Fruit fly (Drosophila melanogaster) whole organism, embryonic: ENCODE results near the gene Ilp5.

ENCODE experiments used
- Antp ChIP-seq: fragments of 200-800 bp; sonication (Bioruptor generic); optimal IDR thresholded peaks from 3 replicates; lab custom pipeline; 2016; ENCODE audit warnings: missing biosample characterization, missing genetic modification characterization
- BEAF-32 ChIP-seq: fragments of 200-800 bp; sonication (Bioruptor generic); optimal IDR thresholded peaks from 3 replicates; lab custom pipeline; 2017; ENCODE audit warnings: missing biosample characterization, missing genetic modification characterization, mild to moderate bottlenecking, moderate library complexity, missing genetic modification reagents
- CG10321 ChIP-seq: fragments of 200-800 bp; sonication (Bioruptor generic); IDR thresholded peaks from 2 replicates; pipeline ENCODE4 v1.3.6; 2022; ENCODE audit warnings: missing biosample characterization, missing genetic modification characterization
- CG13894 ChIP-seq: fragments of 200-800 bp; sonication (Bioruptor generic); optimal IDR thresholded peaks from 3 replicates; lab custom pipeline; 2018; ENCODE audit warnings: missing biosample characterization, mild to moderate bottlenecking, missing genetic modification characterization, moderate library complexity
- CG14441 ChIP-seq: fragments of 200-800 bp; sonication (Bioruptor generic); IDR thresholded peaks from 2 replicates; pipeline ENCODE4 v1.3.6; 2022; ENCODE audit warnings: missing biosample characterization, missing genetic modification characterization
- CG14667 ChIP-seq: fragments of 200-800 bp; sonication (Bioruptor generic); IDR thresholded peaks from 2 replicates; pipeline ENCODE4 v1.3.6; 2022; ENCODE audit warnings: missing biosample characterization, missing genetic modification characterization
- CG15011 ChIP-seq: fragments of 200-800 bp; sonication (Bioruptor generic); optimal IDR thresholded peaks from 3 replicates; lab custom pipeline; 2018; ENCODE audit warnings: missing biosample characterization, mild to moderate bottlenecking, missing genetic modification characterization
- CG2678 ChIP-seq: fragments of 200-800 bp; sonication (Bioruptor generic); optimal IDR thresholded peaks from 3 replicates; lab custom pipeline; 2019; ENCODE audit warnings: missing biosample characterization, mild to moderate bottlenecking, missing genetic modification characterization, moderate library complexity
- CG34422 ChIP-seq: fragments of 200-800 bp; sonication (Bioruptor generic); IDR thresholded peaks from 3 replicates; pipeline ENCODE4 v1.3.6; 2022; ENCODE audit warnings: missing biosample characterization, missing genetic modification characterization
- CG4360 ChIP-seq: fragments of 200-800 bp; sonication (Bioruptor generic); IDR thresholded peaks from 2 replicates; pipeline ENCODE4 v1.3.6; 2022; ENCODE audit warnings: missing biosample characterization, missing genetic modification characterization
- CG4707 ChIP-seq: fragments of 200-800 bp; sonication (Bioruptor generic); optimal IDR thresholded peaks from 2 replicates; lab custom pipeline; 2018; ENCODE audit warnings: missing biosample characterization, mild to moderate bottlenecking, missing genetic modification characterization, moderate library complexity
- CG9797 ChIP-seq: fragments of 200-800 bp; sonication (Bioruptor generic); optimal IDR thresholded peaks from 3 replicates; lab custom pipeline; 2018; ENCODE audit warnings: missing biosample characterization, mild to moderate bottlenecking, missing genetic modification characterization
- D19B ChIP-seq: fragments of 200-800 bp; sonication (Bioruptor generic); optimal IDR thresholded peaks from 2 replicates; lab custom pipeline; 2017; ENCODE audit warnings: missing biosample characterization, mild to moderate bottlenecking, missing genetic modification characterization
- Deaf1 ChIP-seq: fragments of 200-800 bp; optimal IDR thresholded peaks from 3 replicates; lab custom pipeline; 2019; ENCODE audit warnings: missing biosample characterization, mild to moderate bottlenecking, missing genetic modification characterization, moderate library complexity
- Dref ChIP-seq: fragments of 200-800 bp; sonication (Bioruptor generic); IDR thresholded peaks from 2 replicates; pipeline ENCODE4 v1.3.6; 2022; ENCODE audit warnings: missing biosample characterization, missing genetic modification characterization
- E2f2 ChIP-seq: fragments of 200-800 bp; sonication (Bioruptor generic); IDR thresholded peaks from 2 replicates; pipeline ENCODE4 v1.3.6; 2022; ENCODE audit warnings: missing biosample characterization, missing genetic modification characterization
- Ets97D ChIP-seq: fragments of 200-800 bp; sonication (Bioruptor generic); optimal IDR thresholded peaks from 3 replicates; lab custom pipeline; 2016; ENCODE audit warnings: missing biosample characterization, missing genetic modification characterization
- Fer2 ChIP-seq: fragments of 200-800 bp; sonication (Bioruptor generic); optimal IDR thresholded peaks from 2 replicates; lab custom pipeline; 2018; ENCODE audit warnings: missing biosample characterization, mild to moderate bottlenecking, missing genetic modification characterization, moderate library complexity
- HLH3B ChIP-seq: fragments of 200-800 bp; sonication (Bioruptor generic); IDR thresholded peaks from 2 replicates; pipeline ENCODE4 v1.3.6; 2022; ENCODE audit warnings: missing biosample characterization, missing genetic modification characterization
- Lhr ChIP-seq: fragments of 200-800 bp; sonication (Bioruptor generic); optimal IDR thresholded peaks from 3 replicates; lab custom pipeline; 2017; ENCODE audit warnings: mild to moderate bottlenecking, missing biosample characterization, missing genetic modification reagents, missing genetic modification characterization
- MBD-R2 ChIP-seq: fragments of 200-800 bp; sonication (Bioruptor generic); IDR thresholded peaks from 2 replicates; pipeline ENCODE4 v1.3.6; 2022; ENCODE audit warnings: missing biosample characterization, missing genetic modification characterization
- MTF-1 ChIP-seq: fragments of 200-800 bp; sonication (Bioruptor generic); optimal IDR thresholded peaks from 2 replicates; lab custom pipeline; 2018; ENCODE audit warnings: missing biosample characterization, mild to moderate bottlenecking, missing genetic modification characterization, borderline replicate concordance
- Mad ChIP-seq: fragments of 200-800 bp; sonication (Bioruptor generic); optimal IDR thresholded peaks from 2 replicates; lab custom pipeline; 2016; ENCODE audit warnings: missing biosample characterization, missing genetic modification characterization
- Oaz ChIP-seq: fragments of 200-800 bp; sonication (Bioruptor generic); IDR thresholded peaks from 2 replicates; pipeline ENCODE4 v1.3.6; 2022; ENCODE audit warnings: missing biosample characterization, missing genetic modification characterization
- Oli ChIP-seq: fragments of 200-800 bp; sonication (Bioruptor generic); optimal IDR thresholded peaks from 2 replicates; lab custom pipeline; 2018; ENCODE audit warnings: missing biosample characterization, mild to moderate bottlenecking, missing genetic modification characterization, moderate library complexity
- al ChIP-seq: fragments of 200-800 bp; sonication (Bioruptor generic); IDR thresholded peaks from 2 replicates; pipeline ENCODE4 v1.3.6; 2022; ENCODE audit warnings: missing biosample characterization, missing genetic modification characterization
- br ChIP-seq: fragments of >200 bp; optimal IDR thresholded peaks from 2 replicates; lab custom pipeline; 2017
- chif ChIP-seq, 2 experiments: fragments of 200-800 bp; sonication (Bioruptor generic); optimal IDR thresholded peaks; 3 replicates each; lab custom pipeline; 2016; ENCODE audit warnings: missing biosample characterization in 2 of 2, missing genetic modification characterization in 2 of 2
- da ChIP-seq: fragments of 200-800 bp; sonication (Bioruptor generic); optimal IDR thresholded peaks from 2 replicates; lab custom pipeline; 2016; ENCODE audit warnings: missing biosample characterization, missing genetic modification characterization
- dan ChIP-seq: fragments of 200-800 bp; sonication (Bioruptor generic); IDR thresholded peaks from 2 replicates; pipeline ENCODE4 v1.3.6; 2022; ENCODE audit warnings: missing biosample characterization, missing genetic modification characterization
- dysf ChIP-seq: fragments of 200-800 bp; sonication (Bioruptor generic); IDR thresholded peaks from 3 replicates; pipeline ENCODE4 v1.3.6; 2022; ENCODE audit warnings: missing biosample characterization, missing genetic modification characterization
- ems ChIP-seq: fragments of 200-800 bp; sonication (Bioruptor generic); optimal IDR thresholded peaks from 3 replicates; lab custom pipeline; 2016; ENCODE audit warnings: missing biosample characterization, missing genetic modification characterization
- en ChIP-seq: fragments of 200-800 bp; sonication (Bioruptor generic); optimal IDR thresholded peaks from 2 replicates; lab custom pipeline; 2016; ENCODE audit warnings: missing biosample characterization, missing genetic modification characterization
- esg ChIP-seq: fragments of 200-800 bp; sonication (Bioruptor generic); conservative IDR thresholded peaks from 2 replicates; pipeline ENCODE4 v1.3.6; 2022; ENCODE audit warnings: missing biosample characterization, missing genetic modification characterization
- fd102C ChIP-seq: fragments of 200-800 bp; sonication (Bioruptor generic); optimal IDR thresholded peaks from 2 replicates; lab custom pipeline; 2018; ENCODE audit warnings: missing biosample characterization, mild to moderate bottlenecking, missing genetic modification characterization, moderate library complexity
- gro ChIP-seq: fragments of 200-800 bp; sonication (Bioruptor generic); optimal IDR thresholded peaks from 2 replicates; lab custom pipeline; 2016; ENCODE audit warnings: missing biosample characterization, missing genetic modification characterization
- klu ChIP-seq: fragments of 200-800 bp; sonication (Bioruptor generic); IDR thresholded peaks from 2 replicates; pipeline ENCODE4 v1.3.6; 2022; ENCODE audit warnings: missing biosample characterization, missing genetic modification characterization
- maf-S ChIP-seq: fragments of 200-800 bp; sonication (Bioruptor generic); optimal IDR thresholded peaks from 2 replicates; lab custom pipeline; 2016; ENCODE audit warnings: missing biosample characterization, missing genetic modification characterization
- mirr ChIP-seq: fragments of 200-800 bp; sonication (Bioruptor generic); optimal IDR thresholded peaks from 3 replicates; lab custom pipeline; 2018; ENCODE audit warnings: missing biosample characterization, mild to moderate bottlenecking, missing genetic modification characterization
- pan ChIP-seq, 4 experiments: fragments of >200 bp in 3 of 4; fragments of 200-800 bp in 1 of 4; sonication (Bioruptor generic) in 1 of 4; optimal IDR thresholded peaks in 3 of 4; IDR thresholded peaks in 1 of 4; 2 replicates each; pipeline versions ENCODE4 v1.3.6 to Lab custom; 2017 to 2022; ENCODE audit warnings: missing biosample characterization in 2 of 4, missing genetic modification characterization in 2 of 4, mixed read lengths in 1 of 4
- pros ChIP-seq: fragments of 200-800 bp; sonication (Bioruptor generic); optimal IDR thresholded peaks from 3 replicates; lab custom pipeline; 2019; ENCODE audit warnings: missing biosample characterization, mild to moderate bottlenecking, missing genetic modification characterization, moderate library complexity
- salm ChIP-seq: fragments of 200-800 bp; sonication (Bioruptor generic); optimal IDR thresholded peaks from 2 replicates; lab custom pipeline; 2018; ENCODE audit warnings: missing biosample characterization, mild to moderate bottlenecking, missing genetic modification characterization
- scrt ChIP-seq: fragments of 200-800 bp; sonication (Bioruptor generic); optimal IDR thresholded peaks from 2 replicates; lab custom pipeline; 2018; ENCODE audit warnings: missing biosample characterization, mild to moderate bottlenecking, missing genetic modification characterization, moderate library complexity
- sens ChIP-seq: fragments of 200-800 bp; sonication (Bioruptor generic); peaks from one replicate; lab custom pipeline; 2016; ENCODE audit warnings: missing biosample characterization, missing genetic modification characterization
- seq ChIP-seq: fragments of 200-800 bp; sonication (Bioruptor generic); IDR thresholded peaks from 2 replicates; pipeline ENCODE4 v1.3.6; 2022; ENCODE audit warnings: missing biosample characterization, missing genetic modification characterization
- sisA ChIP-seq: fragments of 200-800 bp; sonication (Bioruptor generic); IDR thresholded peaks from 2 replicates; pipeline ENCODE4 v1.3.6; 2022; ENCODE audit warnings: missing biosample characterization, missing genetic modification characterization
- stc ChIP-seq: fragments of 200-800 bp; sonication (Bioruptor generic); IDR thresholded peaks from 2 replicates; pipeline ENCODE4 v1.3.6; 2022; ENCODE audit warnings: missing biosample characterization, missing genetic modification characterization
- sug ChIP-seq: fragments of 200-800 bp; optimal IDR thresholded peaks from 2 replicates; lab custom pipeline; 2019; ENCODE audit warnings: missing biosample characterization, mild to moderate bottlenecking, missing genetic modification characterization, moderate library complexity
- tx ChIP-seq: fragments of 200-800 bp; sonication (Bioruptor generic); optimal IDR thresholded peaks from 2 replicates; lab custom pipeline; 2016; ENCODE audit warnings: missing biosample characterization, missing genetic modification characterization
- unpg ChIP-seq: fragments of 200-800 bp; sonication (Bioruptor generic); optimal IDR thresholded peaks from 3 replicates; lab custom pipeline; 2018; ENCODE audit warnings: missing biosample characterization, mild to moderate bottlenecking, missing genetic modification characterization, moderate library complexity
- vvl ChIP-seq: fragments of 200-800 bp; sonication (Bioruptor generic); IDR thresholded peaks from 2 replicates; pipeline ENCODE4 v1.3.6; 2022; ENCODE audit warnings: missing biosample characterization, missing genetic modification characterization
- yki ChIP-seq: fragments of >200 bp; optimal IDR thresholded peaks from 3 replicates; lab custom pipeline; 2018

The Ilp5 gene

dm6 chr3L:9853895-9854470, 30.3 kb upstream of the Ilp5 start (continued):
- no peak for TF ChIP-seq CG13894 (tag; lab: Kevin White, UChicago)
- TF ChIP-seq sisA, result no peak
- TF ChIP-seq MTF-1 (GFP tag; lab: Kevin White, UChicago), result no peak
- no peak for TF ChIP-seq ems (GFP tag; lab: Kevin White, UChicago)
- TF ChIP-seq sug (tag; lab: Kevin White, UChicago), result peak; percentile 80
- peak; percentile 62 for TF ChIP-seq vvl (GFP tag; lab: Robert Waterston, UW)
- TF ChIP-seq Mad, result no peak
- TF ChIP-seq E2f2 (GFP tag; lab: Robert Waterston, UW), result no peak
- TF ChIP-seq MBD-R2, result no peak
- TF ChIP-seq Antp (GFP tag; lab: Kevin White, UChicago), result no peak
- peak; percentile 86 for TF ChIP-seq CG10321 (GFP tag; lab: Robert Waterston, UW)
- no peak for TF ChIP-seq Lhr
- TF ChIP-seq Fer2, result no peak
- no peak for TF ChIP-seq CG15011 (GFP tag; lab: Kevin White, UChicago)
- no peak for TF ChIP-seq CG14667 (GFP tag; lab: Robert Waterston, UW)
- no peak for TF ChIP-seq CG14441 (GFP tag; lab: Robert Waterston, UW)
- TF ChIP-seq BEAF-32 (GFP tag; lab: Kevin White, UChicago), result no peak
- no peak for TF ChIP-seq unpg (GFP tag; lab: Kevin White, UChicago)
- no peak for TF ChIP-seq CG9797 (GFP tag; lab: Kevin White, UChicago)
- no peak for TF ChIP-seq mirr (GFP tag; lab: Kevin White, UChicago)
- TF ChIP-seq scrt (GFP tag; lab: Kevin White, UChicago), result peak; percentile 88
- TF ChIP-seq gro (GFP tag; lab: Kevin White, UChicago), result peak; percentile 3
- no peak for TF ChIP-seq sens (GFP tag; lab: Kevin White, UChicago)
- TF ChIP-seq Dref (GFP tag; lab: Robert Waterston, UW), result 0 out of 2 replicates have a peak, but pooled peaks have one; percentile 7
- peak; percentile 84 for TF ChIP-seq CG4360 (GFP tag; lab: Robert Waterston, UW)
- no peak for TF ChIP-seq seq (GFP tag; lab: Robert Waterston, UW)
- peak; percentile 82 for TF ChIP-seq pros
- no peak for TF ChIP-seq CG4707 (GFP tag; lab: Kevin White, UChicago)
- TF ChIP-seq chif (GFP tag; optimal IDR thresholded peaks at IDR 0.05; lab: Kevin White, UChicago), result no peak
- TF ChIP-seq D19B (GFP tag; lab: Kevin White, UChicago), result no peak
- no peak for TF ChIP-seq pan (optimal IDR thresholded peaks at IDR 0.05; lab: Kevin White, UChicago)
- TF ChIP-seq pan (GFP tag; optimal IDR thresholded peaks at IDR 0.05 in 1 of 2, IDR thresholded peaks at IDR 0.05 in 1 of 2), result peak in 1 of 2 experiments; percentile 13
- peak; percentile 84; the same call in 2 of the 3 replicates for TF ChIP-seq CG34422
- TF ChIP-seq al (GFP tag; lab: Robert Waterston, UW), result no peak
- no peak for TF ChIP-seq dan (GFP tag; lab: Robert Waterston, UW)
- no peak for TF ChIP-seq en (GFP tag; lab: Kevin White, UChicago)
- no peak for TF ChIP-seq HLH3B
- no peak for TF ChIP-seq esg (GFP tag; lab: Robert Waterston, UW)
- no peak for TF ChIP-seq tx
- TF ChIP-seq yki (lab: Kevin White, UChicago), result no peak
- peak; percentile 7 for TF ChIP-seq CG2678
- TF ChIP-seq stc (GFP tag; lab: Robert Waterston, UW), result no peak
- TF ChIP-seq br (lab: Kevin White, UChicago), result no peak
- TF ChIP-seq klu (GFP tag; lab: Robert Waterston, UW), result no peak
- TF ChIP-seq Oli (tag; lab: Kevin White, UChicago), result no peak
- no peak for TF ChIP-seq maf-S
- no peak for TF ChIP-seq salm (tag; lab: Kevin White, UChicago)
- no peak for TF ChIP-seq da
- no peak for TF ChIP-seq fd102C (GFP tag; lab: Kevin White, UChicago)
- TF ChIP-seq dysf (GFP tag; lab: Robert Waterston, UW), result no peak
- TF ChIP-seq Oaz, result no peak
- peak; percentile 15 for TF ChIP-seq Deaf1 (tag; lab: Kevin White, UChicago)
- no peak for TF ChIP-seq Ets97D (GFP tag; lab: Kevin White, UChicago)
